Fruit fly (Drosophila melanogaster) whole organism, embryonic: ENCODE data around the gene CycG.
A peak's percentile ranks its signal among the peaks of the same experiment; 100 is the strongest.

Experiments
- Awh ChIP-seq: fragments of 200-800 bp; sonication (Bioruptor generic); IDR thresholded peaks from 2 replicates; pipeline ENCODE4, ENCODE4 v1.3.6; 2022; ENCODE audit warnings: missing biosample characterization, missing genetic modification characterization
- BEAF-32 ChIP-seq: fragments of 200-800 bp; sonication (Bioruptor generic); optimal IDR thresholded peaks from 3 replicates; lab custom pipeline; 2017; ENCODE audit warnings: missing biosample characterization, missing genetic modification characterization, mild to moderate bottlenecking, moderate library complexity, missing genetic modification reagents
- Blimp-1 ChIP-seq: fragments of 200-800 bp; sonication (Bioruptor generic); optimal IDR thresholded peaks from 3 replicates; lab custom pipeline; 2018; ENCODE audit warnings: missing biosample characterization, missing genetic modification characterization, mild to moderate bottlenecking, moderate library complexity, missing genetic modification reagents
- CG10147 ChIP-seq: fragments of 200-800 bp; sonication (Bioruptor generic); optimal IDR thresholded peaks from 2 replicates; lab custom pipeline; 2019; ENCODE audit warnings: missing biosample characterization, mild to moderate bottlenecking, missing genetic modification characterization, moderate library complexity
- CG1024 ChIP-seq: fragments of 200-800 bp; sonication (Bioruptor generic); IDR thresholded peaks from 2 replicates; pipeline ENCODE4 v1.3.6; 2022; ENCODE audit warnings: missing biosample characterization, missing genetic modification characterization
- CG11398 ChIP-seq: fragments of 200-800 bp; sonication (Bioruptor generic); optimal IDR thresholded peaks from 2 replicates; lab custom pipeline; 2016; ENCODE audit warnings: missing biosample characterization, missing genetic modification characterization
- CG14014 ChIP-seq: fragments of 200-800 bp; sonication (Bioruptor generic); IDR thresholded peaks from 2 replicates; pipeline ENCODE4 v1.3.6; 2022; ENCODE audit warnings: missing biosample characterization, missing genetic modification characterization
- CG15514 ChIP-seq: fragments of 200-800 bp; sonication (Bioruptor generic); optimal IDR thresholded peaks from 3 replicates; lab custom pipeline; 2017; ENCODE audit warnings: missing biosample characterization, missing genetic modification characterization, mild to moderate bottlenecking, moderate library complexity, missing genetic modification reagents
- CG2120 ChIP-seq: fragments of 200-800 bp; sonication (Bioruptor generic); optimal IDR thresholded peaks from 3 replicates; lab custom pipeline; 2016; ENCODE audit warnings: missing biosample characterization, missing genetic modification characterization
- CG2199 ChIP-seq: fragments of 200-800 bp; sonication (Bioruptor generic); IDR thresholded peaks from 3 replicates; pipeline ENCODE4 v1.3.6; 2022; ENCODE audit warnings: missing biosample characterization, missing genetic modification characterization
- CG3065 ChIP-seq: fragments of 200-800 bp; sonication (Bioruptor generic); optimal IDR thresholded peaks from 2 replicates; lab custom pipeline; 2016; ENCODE audit warnings: missing biosample characterization, missing genetic modification characterization
- CG33213 ChIP-seq: fragments of 200-800 bp; sonication (Bioruptor generic); optimal IDR thresholded peaks from 3 replicates; lab custom pipeline; 2016; ENCODE audit warnings: missing biosample characterization, missing genetic modification characterization
- CG4282 ChIP-seq: fragments of 200-800 bp; sonication (Bioruptor generic); optimal IDR thresholded peaks from 2 replicates; lab custom pipeline; 2016; ENCODE audit warnings: missing biosample characterization, missing genetic modification characterization
- CG6175 ChIP-seq: fragments of 200-800 bp; sonication (Bioruptor generic); IDR thresholded peaks from 3 replicates; pipeline ENCODE4 v1.3.6; 2022; ENCODE audit warnings: missing biosample characterization, missing genetic modification characterization
- CG8359 ChIP-seq: fragments of 200-800 bp; sonication (Bioruptor generic); optimal IDR thresholded peaks from 2 replicates; lab custom pipeline; 2017; ENCODE audit warnings: missing biosample characterization, mild to moderate bottlenecking, missing genetic modification characterization, borderline replicate concordance
- CG9727 ChIP-seq: fragments of 200-800 bp; sonication (Bioruptor generic); optimal IDR thresholded peaks from 3 replicates; lab custom pipeline; 2017; ENCODE audit warnings: missing biosample characterization, mild to moderate bottlenecking, missing genetic modification characterization
- CkIIα-i1 ChIP-seq: fragments of 200-800 bp; sonication (Bioruptor generic); IDR thresholded peaks from 2 replicates; pipeline ENCODE4 v1.3.6; 2022; ENCODE audit warnings: missing biosample characterization, missing genetic modification characterization
- D ChIP-seq, 2 experiments: fragments of 200-800 bp in 1 of 2; fragments of >200 bp in 1 of 2; sonication (Bioruptor generic) in 1 of 2; optimal IDR thresholded peaks; 2 replicates in 1 of 2; 3 replicates in 1 of 2; lab custom pipeline; 2017; ENCODE audit warnings: mild to moderate bottlenecking in 1 of 2, missing biosample characterization in 1 of 2, missing genetic modification characterization in 1 of 2, missing genetic modification reagents in 1 of 2
- Drgx ChIP-seq: fragments of 200-800 bp; sonication (Bioruptor generic); IDR thresholded peaks from 2 replicates; pipeline ENCODE4 v1.3.6; 2022; ENCODE audit warnings: missing biosample characterization, missing genetic modification characterization
- Ravus ChIP-seq: fragments of 200-800 bp; sonication (Bioruptor generic); IDR thresholded peaks from 2 replicates; pipeline ENCODE4 v1.3.6; 2022; ENCODE audit warnings: missing biosample characterization, missing genetic modification characterization
- Six4 ChIP-seq: fragments of 200-800 bp; sonication (Bioruptor generic); optimal IDR thresholded peaks from 2 replicates; lab custom pipeline; 2016; ENCODE audit warnings: missing biosample characterization, missing genetic modification characterization
- Sox100B ChIP-seq: fragments of 200-800 bp; sonication (Bioruptor generic); optimal IDR thresholded peaks from 3 replicates; lab custom pipeline; 2018; ENCODE audit warnings: missing biosample characterization, mild to moderate bottlenecking, missing genetic modification characterization
- TFAM ChIP-seq: fragments of 200-800 bp; sonication (Bioruptor generic); optimal IDR thresholded peaks from 2 replicates; lab custom pipeline; 2017; ENCODE audit warnings: missing biosample characterization, missing genetic modification characterization, inconsistent platforms
- Tbp ChIP-seq: fragments of >200 bp; optimal IDR thresholded peaks from 2 replicates; lab custom pipeline; 2018; ENCODE audit warnings: missing biosample characterization, missing genetic modification characterization
- Vsx1 ChIP-seq: fragments of 200-800 bp; sonication (Bioruptor generic); optimal IDR thresholded peaks from 2 replicates; lab custom pipeline; 2017; ENCODE audit warnings: missing biosample characterization, mild to moderate bottlenecking, missing genetic modification characterization, missing genetic modification reagents
- abd-A ChIP-seq: fragments of 200-800 bp; sonication (Bioruptor generic); optimal IDR thresholded peaks from 3 replicates; lab custom pipeline; 2019; ENCODE audit warnings: missing biosample characterization, mild to moderate bottlenecking, missing genetic modification characterization, moderate library complexity
- amos ChIP-seq: fragments of 200-800 bp; sonication (Bioruptor generic); IDR thresholded peaks from 2 replicates; pipeline ENCODE4 v1.3.6; 2022; ENCODE audit warnings: missing biosample characterization, missing genetic modification characterization; ENCODE audit not compliant: partially characterized antibody
- bcd ChIP-seq: fragments of 200-800 bp; sonication (Bioruptor generic); optimal IDR thresholded peaks from 2 replicates; lab custom pipeline; 2017; ENCODE audit warnings: missing biosample characterization, mild to moderate bottlenecking, missing genetic modification characterization
- caup ChIP-seq: fragments of 200-800 bp; sonication (Bioruptor generic); optimal IDR thresholded peaks from 3 replicates; lab custom pipeline; 2017; ENCODE audit warnings: missing biosample characterization, mild to moderate bottlenecking, missing genetic modification characterization, moderate library complexity; ENCODE audit not compliant: severe bottlenecking
- emc ChIP-seq: fragments of 200-800 bp; sonication (Bioruptor generic); optimal IDR thresholded peaks from 2 replicates; lab custom pipeline; 2016; ENCODE audit warnings: missing biosample characterization, missing genetic modification characterization
- ftz-f1 ChIP-seq: fragments of 200-800 bp; sonication (Bioruptor generic); optimal IDR thresholded peaks from 2 replicates; lab custom pipeline; 2016; ENCODE audit warnings: missing biosample characterization, missing genetic modification characterization
- fu2 ChIP-seq: fragments of 200-800 bp; sonication (Bioruptor generic); optimal IDR thresholded peaks from 2 replicates; lab custom pipeline; 2016; ENCODE audit warnings: missing biosample characterization, missing genetic modification characterization
- gsb ChIP-seq: fragments of 200-800 bp; sonication (Bioruptor generic); IDR thresholded peaks from 2 replicates; pipeline ENCODE4 v1.3.6; 2022; ENCODE audit warnings: missing biosample characterization, missing genetic modification characterization
- kni ChIP-seq: fragments of 200-800 bp; sonication (Bioruptor generic); optimal IDR thresholded peaks from 3 replicates; lab custom pipeline; 2017; ENCODE audit warnings: mild to moderate bottlenecking, missing biosample characterization, missing genetic modification reagents, missing genetic modification characterization
- lab ChIP-seq: fragments of 200-800 bp; sonication (Bioruptor generic); optimal IDR thresholded peaks from 3 replicates; lab custom pipeline; 2017; ENCODE audit warnings: missing biosample characterization, missing genetic modification characterization, mild to moderate bottlenecking, moderate library complexity, missing genetic modification reagents
- maf-S ChIP-seq: fragments of 200-800 bp; sonication (Bioruptor generic); optimal IDR thresholded peaks from 2 replicates; lab custom pipeline; 2016; ENCODE audit warnings: missing biosample characterization, missing genetic modification characterization
- nau ChIP-seq: fragments of 200-800 bp; sonication (Bioruptor generic); optimal IDR thresholded peaks from 3 replicates; lab custom pipeline; 2017; ENCODE audit warnings: missing biosample characterization, mild to moderate bottlenecking, missing genetic modification characterization, missing genetic modification reagents
- nerfin-2 ChIP-seq: fragments of 200-800 bp; sonication (Bioruptor generic); IDR thresholded peaks from 2 replicates; pipeline ENCODE4 v1.3.6; 2022; ENCODE audit warnings: missing biosample characterization, missing genetic modification characterization; ENCODE audit not compliant: partially characterized antibody
- odd ChIP-seq: fragments of 200-800 bp; sonication (Bioruptor generic); optimal IDR thresholded peaks from 2 replicates; lab custom pipeline; 2017; ENCODE audit warnings: missing biosample characterization, mild to moderate bottlenecking, missing genetic modification characterization
- onecut ChIP-seq: fragments of 200-800 bp; sonication (Bioruptor generic); IDR thresholded peaks from 2 replicates; pipeline ENCODE4 v1.3.6; 2022; ENCODE audit warnings: missing biosample characterization, missing genetic modification characterization
- row ChIP-seq: fragments of 200-800 bp; sonication (Bioruptor generic); IDR thresholded peaks from 3 replicates; pipeline ENCODE4 v1.3.6; 2022; ENCODE audit warnings: missing biosample characterization, missing genetic modification characterization
- sim ChIP-seq: fragments of 200-800 bp; sonication (Bioruptor generic); IDR thresholded peaks from 2 replicates; pipeline ENCODE4 v1.3.6; 2022; ENCODE audit warnings: missing biosample characterization, missing genetic modification characterization
- tap ChIP-seq: fragments of 200-800 bp; optimal IDR thresholded peaks from 3 replicates; lab custom pipeline; 2019; ENCODE audit warnings: missing biosample characterization, mild to moderate bottlenecking, missing genetic modification characterization, moderate library complexity
- usp ChIP-seq: fragments of >200 bp; optimal IDR thresholded peaks from 2 replicates; lab custom pipeline; 2017; ENCODE audit warnings: missing biosample characterization, missing genetic modification characterization
- vvl ChIP-seq: fragments of 200-800 bp; sonication (Bioruptor generic); IDR thresholded peaks from 2 replicates; pipeline ENCODE4 v1.3.6; 2022; ENCODE audit warnings: missing biosample characterization, missing genetic modification characterization
- zen ChIP-seq: fragments of 200-800 bp; sonication (Bioruptor generic); optimal IDR thresholded peaks from 3 replicates; lab custom pipeline; 2018; ENCODE audit warnings: missing biosample characterization, mild to moderate bottlenecking, missing genetic modification characterization, moderate library complexity

CycG gene

dm6 chr3R:31558720-31559280 lies 53.7 kb downstream of the CycG start (continued):
- TF ChIP-seq odd (GFP tag; lab: Kevin White, UChicago) (no peak), D (optimal IDR thresholded peaks at IDR 0.05; lab: Kevin White, UChicago) (no peak), D (GFP tag; optimal IDR thresholded peaks at IDR 0.05; lab: Kevin White, UChicago) (no peak), abd-A (tag; lab: Kevin White, UChicago) (peak; percentile 10), CG3065 (GFP tag; lab: Kevin White, UChicago) (no peak), Tbp (GFP tag; lab: Kevin White, UChicago) (no peak), CG15514 (GFP tag; lab: Kevin White, UChicago) (no peak), CG2120 (GFP tag; lab: Kevin White, UChicago) (no peak), amos (GFP tag; lab: Robert Waterston, UW) (no peak), CG6175 (GFP tag; lab: Robert Waterston, UW) (no peak), CkIIα-i1 (no peak), CG11398 (no peak), BEAF-32 (GFP tag; lab: Kevin White, UChicago) (no peak), sim (GFP tag; lab: Robert Waterston, UW) (no peak), kni (GFP tag; lab: Kevin White, UChicago) (peak; percentile 36), tap (tag; lab: Kevin White, UChicago) (no peak), ftz-f1 (no peak), CG8359 (GFP tag; lab: Kevin White, UChicago) (no peak), Vsx1 (GFP tag; lab: Kevin White, UChicago) (peak; percentile 15), CG33213 (GFP tag; lab: Kevin White, UChicago) (no peak), vvl (GFP tag; lab: Robert Waterston, UW) (peak; percentile 84), zen (tag; lab: Kevin White, UChicago) (no peak), Drgx (GFP tag; lab: Robert Waterston, UW) (no peak), CG2199 (GFP tag; lab: Robert Waterston, UW) (no peak), Ravus (GFP tag; lab: Robert Waterston, UW) (no peak), CG9727 (no peak), bcd (GFP tag; lab: Kevin White, UChicago) (no peak), row (GFP tag; lab: Robert Waterston, UW) (no peak), fu2 (GFP tag; lab: Kevin White, UChicago) (no peak), Six4 (GFP tag; lab: Kevin White, UChicago) (no peak), CG1024 (GFP tag; lab: Robert Waterston, UW) (no peak), Sox100B (GFP tag; lab: Kevin White, UChicago) (no peak), nerfin-2 (no peak), CG14014 (GFP tag; lab: Robert Waterston, UW) (no peak), nau (GFP tag; lab: Kevin White, UChicago) (no peak), lab (no peak), Awh (peak; percentile 68; the same call in 1 of the 2 replicates), gsb (GFP tag; lab: Robert Waterston, UW) (no peak), CG4282 (GFP tag; lab: Kevin White, UChicago) (no peak), TFAM (GFP tag; lab: Kevin White, UChicago) (no peak), onecut (GFP tag; lab: Robert Waterston, UW) (no peak), emc (GFP tag; lab: Kevin White, UChicago) (no peak), Blimp-1 (peak; percentile 96), CG10147 (GFP tag; lab: Kevin White, UChicago) (no peak), caup (GFP tag; lab: Kevin White, UChicago) (no peak), usp (no peak), maf-S (GFP tag; lab: Kevin White, UChicago) (no peak)
